Worm (Caenorhabditis elegans): ENCODE data around the gene ZK856.11.

- no peak for TF ChIP-seq hlh-6 (tag; optimal IDR thresholded peaks at IDR 0.05)
- TF ChIP-seq mec-3 (tag; optimal IDR thresholded peaks at IDR 0.05; ENCODE audit: borderline replicate concordance): no peak
- TF ChIP-seq hlh-30 (tag; optimal IDR thresholded peaks at IDR 0.05; ENCODE audit: insufficient read depth): no peak
- TF ChIP-seq ets-4 (tag; optimal IDR thresholded peaks at IDR 0.05): no peak
- no peak for TF ChIP-seq pag-3 (tag; optimal IDR thresholded peaks at IDR 0.05; ENCODE audit: borderline replicate concordance)
- TF ChIP-seq elt-2 (tag; optimal IDR thresholded peaks at IDR 0.05): no peak
Observed at ce11 chrV:10225610-10226009, 20.9 kb upstream of the ZK856.11 start, which contains the start of gene daf-36.
